Fruit fly (Drosophila melanogaster): Measurements from ENCODE around the gene emei.

Gene emei

dm6 chr3L:11125636-11126532, 16.4 kb downstream of the emei start (continued):
- TF ChIP-seq sens (GFP tag) (peak; percentile 72), BEAF-32 (GFP tag; optimal IDR thresholded peaks at IDR 0.05) (no peak), CG34422 (GFP tag; IDR thresholded peaks at IDR 0.05) (no peak), Sox102F (GFP tag; optimal IDR thresholded peaks at IDR 0.05) (no peak), CG7839 (tag; optimal IDR thresholded peaks at IDR 0.05) (no peak), run (tag; optimal IDR thresholded peaks at IDR 0.05) (no peak), CG18476 (GFP tag; optimal IDR thresholded peaks at IDR 0.05) (no peak), exex (tag; optimal IDR thresholded peaks at IDR 0.05) (no peak), CG11456 (GFP tag; IDR thresholded peaks at IDR 0.05) (no peak), CG5245 (GFP tag; optimal IDR thresholded peaks at IDR 0.05) (no peak), shn (GFP tag; optimal IDR thresholded peaks at IDR 0.05) (no peak), rib (GFP tag; IDR thresholded peaks at IDR 0.05) (no peak), sens-2 (GFP tag; IDR thresholded peaks at IDR 0.05) (no peak), MTF-1 (GFP tag; optimal IDR thresholded peaks at IDR 0.05; ENCODE audit: borderline replicate concordance) (no peak), chm (GFP tag; IDR thresholded peaks at IDR 0.05) (no peak), ase (GFP tag; IDR thresholded peaks at IDR 0.05) (no peak), CG12299 (tag; optimal IDR thresholded peaks at IDR 0.05) (no peak), Doc2 (GFP tag; IDR thresholded peaks at IDR 0.05) (no peak), sisA (GFP tag; IDR thresholded peaks at IDR 0.05) (no peak), CG2120 (GFP tag; optimal IDR thresholded peaks at IDR 0.05) (peak; percentile 58), dimm (GFP tag; IDR thresholded peaks at IDR 0.05) (no peak), hth (optimal IDR thresholded peaks at IDR 0.05) (no peak), CG43689 (GFP tag; IDR thresholded peaks at IDR 0.05) (no peak), Elba2 (GFP tag; optimal IDR thresholded peaks at IDR 0.05) (peak; percentile 54), Dip2 (GFP tag; IDR thresholded peaks at IDR 0.05) (no peak), ac (GFP tag; optimal IDR thresholded peaks at IDR 0.05) (no peak), slp2 (GFP tag; optimal IDR thresholded peaks at IDR 0.05) (no peak), NC2α (GFP tag; optimal IDR thresholded peaks at IDR 0.05) (no peak), Lpt (GFP tag; optimal IDR thresholded peaks at IDR 0.05) (no peak), ato (GFP tag; IDR thresholded peaks at IDR 0.05; ENCODE audit: partially characterized antibody) (no peak), CG6813 (GFP tag; optimal IDR thresholded peaks at IDR 0.05) (no peak), slbo (GFP tag; IDR thresholded peaks at IDR 0.05) (no peak), chif (GFP tag; optimal IDR thresholded peaks at IDR 0.05) (no peak), eyg (GFP tag; optimal IDR thresholded peaks at IDR 0.05) (no peak), ttk (GFP tag; IDR thresholded peaks at IDR 0.05) (no peak), CG17568 (GFP tag; optimal IDR thresholded peaks at IDR 0.05) (no peak), insv (GFP tag; optimal IDR thresholded peaks at IDR 0.05) (peak; percentile 50 to 90), CG14965 (GFP tag; optimal IDR thresholded peaks at IDR 0.05; ENCODE audit: borderline replicate concordance) (no peak), CHES-1-like (GFP tag; optimal IDR thresholded peaks at IDR 0.05) (no peak), CG32767 (GFP tag; IDR thresholded peaks at IDR 0.05) (no peak), CG18011 (GFP tag; optimal IDR thresholded peaks at IDR 0.05) (no peak), gcm (GFP tag; optimal IDR thresholded peaks at IDR 0.05) (no peak), pnt (GFP tag; optimal IDR thresholded peaks at IDR 0.05) (no peak), Awh (GFP tag; IDR thresholded peaks at IDR 0.05) (no peak), CG1602 (GFP tag; optimal IDR thresholded peaks at IDR 0.05) (no peak), H15 (GFP tag; IDR thresholded peaks at IDR 0.05) (no peak), jing (GFP tag; optimal IDR thresholded peaks at IDR 0.05) (no peak), Atf3 (GFP tag; optimal IDR thresholded peaks at IDR 0.05) (no peak), CG14014 (GFP tag; IDR thresholded peaks at IDR 0.05) (peak; percentile 32; the same call in 1 of the 2 replicates), CG3065 (GFP tag; optimal IDR thresholded peaks at IDR 0.05) (no peak), Rx (GFP tag; IDR thresholded peaks at IDR 0.05) (no peak)
